Comparison of ENCODE assay signal across 7 worm cellular contexts in the genomic region with DNA sequence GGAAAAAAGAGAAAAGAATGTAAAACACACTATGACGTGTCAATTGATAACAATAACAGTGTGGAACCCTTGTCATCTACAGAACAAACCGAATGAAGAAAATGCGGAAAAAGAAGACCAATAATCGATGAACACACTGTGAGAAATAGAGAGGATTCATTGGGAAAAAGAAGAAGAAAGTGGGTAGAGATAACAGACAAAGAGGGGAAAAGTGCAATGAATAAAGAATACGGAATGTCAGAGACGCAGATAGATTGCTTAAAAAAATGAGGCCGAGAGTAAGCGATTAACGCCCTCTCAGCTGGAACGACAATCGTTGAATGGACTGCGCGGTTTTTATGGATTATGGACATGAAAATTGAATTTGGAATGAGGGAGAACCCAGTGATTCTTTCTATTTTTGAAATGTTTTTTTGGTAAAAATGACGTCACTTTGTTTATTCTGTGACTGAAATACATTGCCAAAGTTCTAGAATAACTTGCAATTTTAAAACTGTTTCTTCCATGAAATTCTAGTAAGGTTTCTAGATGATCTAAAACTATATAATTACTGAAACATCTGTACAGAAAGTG.
TF ChIP-seq lines count a peak whose summit lies in the region.

TSS of gene amph-1 (minus strand) at position 85 of the 573 bp plus-strand sequence.

TF ChIP-seq in whole organism, L1 larva, 84 proteins besides CTCF, POLR2A, EP300 and RAD21 (continues in another document):
- no peak for TF ChIP-seq alr-1 (tag; optimal IDR thresholded peaks at IDR 0.05; lab: Kevin White, UChicago; ENCODE audit: borderline replicate concordance)
- TF ChIP-seq lin-14 (GFP tag; optimal IDR thresholded peaks at IDR 0.05; lab: Kevin White, UChicago) = peak; percentile 83
- TF ChIP-seq ceh-88 (GFP tag; IDR thresholded peaks at IDR 0.05; lab: Robert Waterston, UW) = no peak
- no peak for TF ChIP-seq snpc-4 (tag; optimal IDR thresholded peaks at IDR 0.05; lab: Kevin White, UChicago)
- TF ChIP-seq snu-23 (GFP tag; optimal IDR thresholded peaks at IDR 0.05; lab: Kevin White, UChicago) = peak; percentile 58
- no peak for TF ChIP-seq ceh-8 (GFP tag; optimal IDR thresholded peaks at IDR 0.05; lab: Kevin White, UChicago)
- TF ChIP-seq lsy-2 (tag; optimal IDR thresholded peaks at IDR 0.05; lab: Kevin White, UChicago) = peak; percentile 20 to 60
- TF ChIP-seq elt-3 (tag; optimal IDR thresholded peaks at IDR 0.05; lab: Kevin White, UChicago) = peak in 1 of 6 experiments; percentile 8
- TF ChIP-seq tbx-2 (tag; optimal IDR thresholded peaks at IDR 0.05; lab: Kevin White, UChicago) = peak; percentile 15
- TF ChIP-seq dpl-1 (GFP tag; optimal IDR thresholded peaks at IDR 0.05; lab: Kevin White, UChicago) = peak in 2 of 3 experiments; percentile 1 to 19
- peak; percentile 2 for TF ChIP-seq lir-3 (tag; optimal IDR thresholded peaks at IDR 0.05; lab: Kevin White, UChicago; ENCODE audit: poor library complexity)

TF ChIP-seq in whole organism, L2 larva, 48 proteins besides CTCF, POLR2A, EP300 and RAD21 (continues in another document):
- TF ChIP-seq ztf-1 (GFP tag; conservative IDR thresholded peaks at IDR 0.05; lab: Robert Waterston, UW) (no peak), fos-1 (tag; optimal IDR thresholded peaks at IDR 0.05; lab: Kevin White, UChicago) (peak; percentile 54), F13H6.1 (tag; optimal IDR thresholded peaks at IDR 0.05; lab: Kevin White, UChicago) (peak; percentile 42), lsy-2 (tag; optimal IDR thresholded peaks at IDR 0.05; lab: Kevin White, UChicago) (peak in 1 of 2 experiments; percentile 41), elt-1 (tag; optimal IDR thresholded peaks at IDR 0.05; lab: Kevin White, UChicago) (no peak), unc-55 (GFP tag; optimal IDR thresholded peaks at IDR 0.05; lab: Kevin White, UChicago) (peak; percentile 48), nhr-21 (tag; optimal IDR thresholded peaks at IDR 0.05; lab: Kevin White, UChicago) (peak; percentile 2), sma-9 (GFP tag; optimal IDR thresholded peaks at IDR 0.05; lab: Kevin White, UChicago) (peak; percentile 51), sma-9 (tag; optimal IDR thresholded peaks at IDR 0.05; lab: Kevin White, UChicago) (no peak), nhr-6 (tag; optimal IDR thresholded peaks at IDR 0.05; lab: Kevin White, UChicago) (no peak), nhr-237 (tag; optimal IDR thresholded peaks at IDR 0.05; lab: Kevin White, UChicago) (no peak), C34F6.9 (tag; optimal IDR thresholded peaks at IDR 0.05; lab: Kevin White, UChicago) (peak; percentile 81)

TF ChIP-seq in whole organism, L3 larva, 47 proteins besides CTCF, POLR2A, EP300 and RAD21 (continues in another document):
- no peak for TF ChIP-seq nhr-43 (tag; optimal IDR thresholded peaks at IDR 0.05; lab: Kevin White, UChicago; ENCODE audit: poor library complexity, severe bottlenecking)
- peak; percentile 70 for TF ChIP-seq nfya-1 (tag; optimal IDR thresholded peaks at IDR 0.05; lab: Kevin White, UChicago; ENCODE audit: insufficient read depth)
- TF ChIP-seq nhr-77 (tag; optimal IDR thresholded peaks at IDR 0.05; lab: Kevin White, UChicago) = no peak
- TF ChIP-seq elt-3 (tag; optimal IDR thresholded peaks at IDR 0.05; lab: Kevin White, UChicago) = peak in 1 of 3 experiments; percentile 2
- TF ChIP-seq hmg-11 (tag; optimal IDR thresholded peaks at IDR 0.05; lab: Kevin White, UChicago) = peak; percentile 66
- TF ChIP-seq elt-2 (tag; optimal IDR thresholded peaks at IDR 0.05; lab: Kevin White, UChicago) = peak; percentile 45
- TF ChIP-seq mml-1 (tag; optimal IDR thresholded peaks at IDR 0.05; lab: Kevin White, UChicago) = no peak
- TF ChIP-seq lin-39 (tag; optimal IDR thresholded peaks at IDR 0.05; lab: Kevin White, UChicago) = peak; percentile 17
- TF ChIP-seq pha-4 (tag; optimal IDR thresholded peaks at IDR 0.05; lab: Kevin White, UChicago) = peak; percentile 8
- peak; percentile 17 for TF ChIP-seq pqm-1 (tag; optimal IDR thresholded peaks at IDR 0.05; lab: Kevin White, UChicago)
- peak; percentile 52 for TF ChIP-seq ceh-28 (tag; optimal IDR thresholded peaks at IDR 0.05; lab: Kevin White, UChicago)
- no peak for TF ChIP-seq eor-1 (tag; optimal IDR thresholded peaks at IDR 0.05; lab: Kevin White, UChicago)

TF ChIP-seq in whole organism, L4 larva, 104 proteins besides CTCF, POLR2A, EP300 and RAD21 (continues in another document):
- TF ChIP-seq dve-1 (tag; optimal IDR thresholded peaks at IDR 0.05; lab: Kevin White, UChicago; ENCODE audit: insufficient read depth) (peak; percentile 66), zfp-2 (tag; optimal IDR thresholded peaks at IDR 0.05; lab: Kevin White, UChicago) (no peak), ces-1 (GFP tag; optimal IDR thresholded peaks at IDR 0.05; lab: Kevin White, UChicago) (no peak), saeg-2 (GFP tag; IDR thresholded peaks at IDR 0.05; lab: Robert Waterston, UW) (no peak), nhr-11 (tag; optimal IDR thresholded peaks at IDR 0.05; lab: Kevin White, UChicago) (peak; percentile 11), hlh-30 (tag; optimal IDR thresholded peaks at IDR 0.05; lab: Kevin White, UChicago; ENCODE audit: insufficient read depth) (peak; percentile 28), hif-1 (tag; optimal IDR thresholded peaks at IDR 0.05; lab: Kevin White, UChicago) (no peak), dmd-8 (GFP tag; IDR thresholded peaks at IDR 0.05; lab: Robert Waterston, UW) (no peak), nhr-28 (tag; optimal IDR thresholded peaks at IDR 0.05; lab: Kevin White, UChicago) (peak; percentile 56), hmg-1.1 (GFP tag; IDR thresholded peaks at IDR 0.05; lab: Robert Waterston, UW) (peak; percentile 44; the same call in 1 of the 2 replicates), hlh-11 (tag; optimal IDR thresholded peaks at IDR 0.05; lab: Kevin White, UChicago) (peak; percentile 73), F37D6.2 (tag; optimal IDR thresholded peaks at IDR 0.05; lab: Kevin White, UChicago) (no peak), snpc-1.2 (GFP tag; IDR thresholded peaks at IDR 0.05; lab: Robert Waterston, UW) (no peak)

TF ChIP-seq in whole organism, early embryonic, 17 proteins besides CTCF, POLR2A, EP300 and RAD21:
- no peak for TF ChIP-seq aly-1 (tag; optimal IDR thresholded peaks at IDR 0.05; lab: Kevin White, UChicago)
- no peak for TF ChIP-seq tra-4 (tag; optimal IDR thresholded peaks at IDR 0.05; lab: Kevin White, UChicago)
- TF ChIP-seq F13C5.2 (tag; optimal IDR thresholded peaks at IDR 0.05; lab: Kevin White, UChicago) = peak; percentile 1

TF ChIP-seq in whole organism, late embryonic, 69 proteins besides CTCF, POLR2A, EP300 and RAD21:
- peak; percentile 17 for TF ChIP-seq nfya-1 (tag; optimal IDR thresholded peaks at IDR 0.05; lab: Kevin White, UChicago)
- TF ChIP-seq ceh-31 (tag; optimal IDR thresholded peaks at IDR 0.05; lab: Kevin White, UChicago) = peak; percentile 43
- TF ChIP-seq unc-55 (GFP tag; optimal IDR thresholded peaks at IDR 0.05; lab: Kevin White, UChicago) = peak; percentile 25
- peak; percentile 11 for TF ChIP-seq unc-42 (tag; optimal IDR thresholded peaks at IDR 0.05; lab: Kevin White, UChicago)
- peak; percentile 0 for TF ChIP-seq dve-1 (tag; optimal IDR thresholded peaks at IDR 0.05; lab: Kevin White, UChicago)
- TF ChIP-seq hlh-8 (tag; optimal IDR thresholded peaks at IDR 0.05; lab: Kevin White, UChicago) = no peak
- no peak for TF ChIP-seq ceh-24 (tag; optimal IDR thresholded peaks at IDR 0.05; lab: Kevin White, UChicago)
- no peak for TF ChIP-seq ceh-6 (GFP tag; optimal IDR thresholded peaks at IDR 0.05; lab: Kevin White, UChicago)

TF ChIP-seq in whole organism, young adult, 124 proteins besides CTCF, POLR2A, EP300 and RAD21:
- no peak for TF ChIP-seq tbp1 (GFP tag; optimal IDR thresholded peaks at IDR 0.05; lab: Kevin White, UChicago)
- peak; percentile 67 for TF ChIP-seq atf-7 (tag; optimal IDR thresholded peaks at IDR 0.05; lab: Kevin White, UChicago)
- TF ChIP-seq hmg-1.2 (GFP tag; IDR thresholded peaks at IDR 0.05; lab: Robert Waterston, UW) = peak; percentile 90
- TF ChIP-seq ceh-91 (GFP tag; IDR thresholded peaks at IDR 0.05; lab: Robert Waterston, UW) = no peak
- no peak for TF ChIP-seq nfya-2 (GFP tag; IDR thresholded peaks at IDR 0.05; lab: Robert Waterston, UW)
- peak; percentile 33 for TF ChIP-seq lin-40 (tag; optimal IDR thresholded peaks at IDR 0.05; lab: Kevin White, UChicago)
- TF ChIP-seq nhr-80 (tag; optimal IDR thresholded peaks at IDR 0.05; lab: Kevin White, UChicago) = peak; percentile 36
- no peak for TF ChIP-seq attf-5 (GFP tag; optimal IDR thresholded peaks at IDR 0.05; lab: Kevin White, UChicago)
